Worm (Caenorhabditis elegans): ENCODE data around the gene fbxb-3.

The fbxb-3 gene

ce11 chrIV:11877674-11878073 is 38.9 kb downstream of the fbxb-3 start, which contains the start of gene pph-2:
Gene pph-2, minus strand, starts transcription at chrIV:11877774.
- TF ChIP-seq C06A6.2 (GFP tag; conservative IDR thresholded peaks at IDR 0.05) (no peak), nhr-120 (GFP tag; IDR thresholded peaks at IDR 0.05) (no peak), efl-1 (GFP tag; optimal IDR thresholded peaks at IDR 0.05) (no peak), egl-18 (GFP tag; IDR thresholded peaks at IDR 0.05) (no peak), akir-1 (GFP tag; optimal IDR thresholded peaks at IDR 0.05) (no peak), ztf-25 (GFP tag; IDR thresholded peaks at IDR 0.05) (no peak), hmg-20 (GFP tag; IDR thresholded peaks at IDR 0.05) (no peak), hlh-26 (GFP tag; conservative IDR thresholded peaks at IDR 0.05) (no peak)

- TF ChIP-seq gei-17 (GFP tag; optimal IDR thresholded peaks at IDR 0.05) (no peak), aptf-3 (GFP tag; IDR thresholded peaks at IDR 0.05) (no peak)
Measured at ce11 chrIV:11878249-11878648, 39.5 kb downstream of the fbxb-3 start, which contains the start of gene cutl-27. Gene cutl-27, plus strand, starts transcription at chrIV:11878549.

DNA sequence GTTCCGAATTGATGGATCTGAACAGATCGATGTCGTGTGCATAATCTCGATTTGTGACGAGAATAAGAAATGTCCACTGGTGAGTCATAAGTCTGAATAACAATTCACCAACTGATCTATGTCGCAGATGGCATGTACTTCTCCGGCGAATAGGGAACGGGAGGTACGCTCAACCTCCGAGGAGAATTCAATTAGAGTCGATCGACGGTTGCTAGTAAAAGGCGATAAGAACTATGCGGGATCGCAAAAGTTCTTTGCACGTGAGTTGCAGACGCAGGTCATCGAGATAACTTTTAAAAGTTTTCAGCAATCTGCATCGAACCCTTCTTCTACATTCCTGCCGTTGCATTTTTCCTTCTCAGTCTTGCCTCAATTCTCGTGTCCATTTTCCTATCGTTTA is 43.8 kb downstream of the fbxb-3 start:
- TF ChIP-seq sptf-2 (GFP tag; optimal IDR thresholded peaks at IDR 0.05) (no peak), ztf-18 (tag; optimal IDR thresholded peaks at IDR 0.05) (no peak), mcd-1 (GFP tag; IDR thresholded peaks at IDR 0.05) (no peak), lin-40 (tag; optimal IDR thresholded peaks at IDR 0.05) (no peak), T26A5.8 (tag; optimal IDR thresholded peaks at IDR 0.05) (no peak), nhr-120 (GFP tag; IDR thresholded peaks at IDR 0.05) (no peak), ekl-4 (GFP tag; IDR thresholded peaks at IDR 0.05) (no peak)

DNA sequence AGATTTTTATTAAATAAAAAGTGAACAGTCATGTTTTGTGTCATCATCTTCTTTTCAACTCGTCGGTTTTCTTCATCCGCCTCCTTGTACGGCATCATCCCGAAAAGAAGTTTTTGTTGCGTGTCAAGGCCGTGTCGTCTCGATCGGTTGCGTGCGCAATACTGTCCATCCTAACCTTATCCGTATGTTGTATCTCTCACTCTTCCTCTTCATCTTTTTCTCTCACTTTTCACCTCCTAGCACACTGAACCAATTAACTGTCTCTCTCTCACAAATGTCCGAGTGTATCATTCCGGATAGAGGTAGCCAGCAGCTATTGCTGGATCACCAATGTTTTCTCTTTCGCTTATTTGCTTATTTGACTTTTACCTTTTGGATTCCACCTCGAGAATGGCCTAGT is 44.7 kb downstream of the fbxb-3 start:
- no peak for TF ChIP-seq C17E4.6 (GFP tag; IDR thresholded peaks at IDR 0.05)
- TF ChIP-seq dpl-1 (GFP tag; optimal IDR thresholded peaks at IDR 0.05), result no peak
- no peak for TF ChIP-seq athp-1 (tag; optimal IDR thresholded peaks at IDR 0.05)
- no peak for TF ChIP-seq madf-6 (GFP tag; IDR thresholded peaks at IDR 0.05)
- TF ChIP-seq him-1 (tag; optimal IDR thresholded peaks at IDR 0.05), result no peak
- TF ChIP-seq madf-8 (GFP tag; conservative IDR thresholded peaks at IDR 0.05), result no peak
- no peak for TF ChIP-seq egl-44 (GFP tag; IDR thresholded peaks at IDR 0.05)
- TF ChIP-seq let-526 (GFP tag; IDR thresholded peaks at IDR 0.05), result no peak
- TF ChIP-seq akir-1 (GFP tag; optimal IDR thresholded peaks at IDR 0.05), result no peak
- no peak for TF ChIP-seq nhr-80 (tag; optimal IDR thresholded peaks at IDR 0.05)
- no peak for TF ChIP-seq snpc-3.4 (tag; optimal IDR thresholded peaks at IDR 0.05)
- TF ChIP-seq ama-1 (optimal IDR thresholded peaks at IDR 0.05), result no peak
- TF ChIP-seq ama-1 (GFP tag; optimal IDR thresholded peaks at IDR 0.05), result no peak
- TF ChIP-seq ceh-100 (GFP tag; IDR thresholded peaks at IDR 0.05), result no peak
- TF ChIP-seq ztf-6 (GFP tag; IDR thresholded peaks at IDR 0.05), result no peak
- TF ChIP-seq rec-8 (tag; optimal IDR thresholded peaks at IDR 0.05), result no peak
- TF ChIP-seq chd-7 (tag; optimal IDR thresholded peaks at IDR 0.05), result no peak
- TF ChIP-seq C06A6.2 (GFP tag; conservative IDR thresholded peaks at IDR 0.05), result no peak
- TF ChIP-seq zim-3 (tag; optimal IDR thresholded peaks at IDR 0.05), result no peak

DNA sequence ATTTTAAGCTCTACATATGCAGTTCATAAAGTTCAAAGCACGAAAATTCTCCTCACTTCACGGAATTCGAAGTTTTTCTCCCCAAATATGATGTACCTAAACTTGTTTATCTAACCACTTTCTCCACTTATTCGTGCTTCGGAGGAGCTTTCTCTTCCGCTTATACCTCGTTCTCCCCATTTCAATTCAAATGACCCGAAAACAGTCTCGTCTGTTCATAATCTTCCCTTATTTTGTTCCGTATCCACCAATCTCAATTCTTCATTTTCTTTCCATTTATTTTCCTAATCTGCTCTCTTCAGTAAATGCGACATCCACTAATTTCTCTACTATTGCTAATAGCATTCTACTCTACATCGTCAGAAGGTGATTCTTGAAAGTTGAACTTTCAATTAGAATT is 46.6 kb downstream of the fbxb-3 start, which contains the start of gene let-653:
TSS of gene let-653 (plus strand) at position 301 of the 400 bp plus-strand sequence.
- TF ChIP-seq ztf-26 (tag; optimal IDR thresholded peaks at IDR 0.05), result no peak
- TF ChIP-seq bed-2 (GFP tag; IDR thresholded peaks at IDR 0.05), result no peak
- TF ChIP-seq ceh-79 (tag; optimal IDR thresholded peaks at IDR 0.05), result no peak
- TF ChIP-seq attf-5 (GFP tag; optimal IDR thresholded peaks at IDR 0.05), result no peak
- TF ChIP-seq ztf-22 (GFP tag; optimal IDR thresholded peaks at IDR 0.05), result no peak
- TF ChIP-seq lsy-27 (tag; optimal IDR thresholded peaks at IDR 0.05; ENCODE audit: borderline replicate concordance, insufficient read depth), result no peak
- no peak for TF ChIP-seq ceh-100 (GFP tag; IDR thresholded peaks at IDR 0.05)
- TF ChIP-seq pha-4 (tag; optimal IDR thresholded peaks at IDR 0.05), result no peak
- TF ChIP-seq hmg-20 (GFP tag; IDR thresholded peaks at IDR 0.05), result no peak
- TF ChIP-seq lin-35 (GFP tag; optimal IDR thresholded peaks at IDR 0.05), result no peak
- TF ChIP-seq ets-4 (GFP tag; optimal IDR thresholded peaks at IDR 0.05), result no peak
- TF ChIP-seq nhr-120 (GFP tag; IDR thresholded peaks at IDR 0.05), result no peak
- no peak for TF ChIP-seq sea-2 (GFP tag; IDR thresholded peaks at IDR 0.05)
- TF ChIP-seq madf-6 (GFP tag; IDR thresholded peaks at IDR 0.05), result no peak
- TF ChIP-seq ceh-58 (GFP tag; IDR thresholded peaks at IDR 0.05), result no peak
